Worm (Caenorhabditis elegans): ENCODE data around the gene K08D8.7.
A peak's percentile ranks its signal among the peaks of the same experiment; 100 is the strongest.

Gene K08D8.7

ce11 chrIV:12896371-12896882, at the start of gene K08D8.7:
K08D8.7 (plus strand) TSS chrIV:12896832.
- TF ChIP-seq nhr-80 (tag; optimal IDR thresholded peaks at IDR 0.05) (peak; percentile 21), hmg-20 (GFP tag; IDR thresholded peaks at IDR 0.05) (no peak)

ce11 chrIV:12849030-12849560, 47.5 kb upstream of the K08D8.7 start, which contains the start of gene srf-3:
srf-3 (plus strand) TSS chrIV:12849510.
- TF ChIP-seq hmg-1.2 (GFP tag; IDR thresholded peaks at IDR 0.05) (peak; percentile 59; the same call in 1 of the 2 replicates), dpl-1 (GFP tag; optimal IDR thresholded peaks at IDR 0.05) (no peak)

ce11 chrIV:12854372-12855114, 42.1 kb upstream of the K08D8.7 start:
- TF ChIP-seq efl-1 (GFP tag; optimal IDR thresholded peaks at IDR 0.05): peak; percentile 60
- TF ChIP-seq snpc-4 (GFP tag; optimal IDR thresholded peaks at IDR 0.05): no peak
- peak in 1 of 4 experiments; percentile 10 for TF ChIP-seq snpc-4 (tag; optimal IDR thresholded peaks at IDR 0.05)
- TF ChIP-seq lsl-1 (GFP tag; optimal IDR thresholded peaks at IDR 0.05): peak; percentile 22
- TF ChIP-seq C17E4.6 (GFP tag; IDR thresholded peaks at IDR 0.05): no peak
- peak; percentile 32 for TF ChIP-seq lin-54 (GFP tag; optimal IDR thresholded peaks at IDR 0.05)
- no peak for TF ChIP-seq akir-1 (GFP tag; optimal IDR thresholded peaks at IDR 0.05)
- peak; percentile 57; the same call in 1 of the 2 replicates for TF ChIP-seq hmg-1.2 (GFP tag; IDR thresholded peaks at IDR 0.05)

ce11 chrIV:12855248-12855647, 41.4 kb upstream of the K08D8.7 start, which contains the start of gene nstp-5:
nstp-5 (plus strand) TSS chrIV:12855548.
- no peak for TF ChIP-seq ceh-91 (GFP tag; IDR thresholded peaks at IDR 0.05)
- TF ChIP-seq attf-3 (GFP tag; conservative IDR thresholded peaks at IDR 0.05): no peak
- no peak for TF ChIP-seq F39B2.1 (GFP tag; IDR thresholded peaks at IDR 0.05)
- no peak for TF ChIP-seq hmg-1.2 (GFP tag; IDR thresholded peaks at IDR 0.05)
- TF ChIP-seq ztf-26 (tag; optimal IDR thresholded peaks at IDR 0.05): no peak
- no peak for TF ChIP-seq tbx-9 (tag; optimal IDR thresholded peaks at IDR 0.05; ENCODE audit: borderline replicate concordance)
- no peak for TF ChIP-seq tlf-1 (GFP tag; optimal IDR thresholded peaks at IDR 0.05)
- TF ChIP-seq T26A5.8 (tag; optimal IDR thresholded peaks at IDR 0.05): no peak
- TF ChIP-seq tbp1 (GFP tag; optimal IDR thresholded peaks at IDR 0.05): no peak
- no peak for TF ChIP-seq let-526 (GFP tag; IDR thresholded peaks at IDR 0.05)
- TF ChIP-seq nfya-2 (GFP tag; IDR thresholded peaks at IDR 0.05): no peak
- TF ChIP-seq bed-1 (GFP tag; IDR thresholded peaks at IDR 0.05): no peak
- no peak for TF ChIP-seq madf-8 (GFP tag; conservative IDR thresholded peaks at IDR 0.05)
- TF ChIP-seq pbrm-1 (GFP tag; IDR thresholded peaks at IDR 0.05): no peak
- no peak for TF ChIP-seq F10E7.11 (tag; optimal IDR thresholded peaks at IDR 0.05)
- no peak for TF ChIP-seq ceh-40 (GFP tag; IDR thresholded peaks at IDR 0.05)
- no peak for TF ChIP-seq lin-40 (tag; optimal IDR thresholded peaks at IDR 0.05)
- no peak for TF ChIP-seq Y53F4B.3 (GFP tag; IDR thresholded peaks at IDR 0.05)
- no peak for TF ChIP-seq aptf-2 (GFP tag; conservative IDR thresholded peaks at IDR 0.05)

- TF ChIP-seq ztf-26 (tag; optimal IDR thresholded peaks at IDR 0.05) (no peak), ZK185.1 (tag; optimal IDR thresholded peaks at IDR 0.05; ENCODE audit: poor library complexity, severe bottlenecking) (no peak), nhr-27 (tag; optimal IDR thresholded peaks at IDR 0.05) (no peak), tbx-9 (tag; optimal IDR thresholded peaks at IDR 0.05; ENCODE audit: borderline replicate concordance) (no peak), ceh-100 (GFP tag; IDR thresholded peaks at IDR 0.05) (no peak), sptf-2 (GFP tag; optimal IDR thresholded peaks at IDR 0.05) (no peak), B0019.2 (GFP tag; conservative IDR thresholded peaks at IDR 0.05) (no peak), nhr-80 (tag; optimal IDR thresholded peaks at IDR 0.05) (no peak), tlf-1 (GFP tag; optimal IDR thresholded peaks at IDR 0.05) (no peak), bed-1 (GFP tag; IDR thresholded peaks at IDR 0.05) (no peak), lsy-27 (tag; optimal IDR thresholded peaks at IDR 0.05; ENCODE audit: borderline replicate concordance, insufficient read depth) (no peak), F23B12.7 (tag; optimal IDR thresholded peaks at IDR 0.05; ENCODE audit: insufficient read depth) (no peak), Y67H2A.10 (GFP tag; conservative IDR thresholded peaks at IDR 0.05) (no peak), snpc-1.1 (tag; optimal IDR thresholded peaks at IDR 0.05; ENCODE audit: insufficient read depth) (no peak), lin-35 (GFP tag; optimal IDR thresholded peaks at IDR 0.05) (no peak), sea-2 (GFP tag; IDR thresholded peaks at IDR 0.05) (no peak)
Measured at ce11 chrIV:12859797-12860196, 36.8 kb upstream of the K08D8.7 start, which contains the start of gene gcy-18. gcy-18 (plus strand) TSS chrIV:12860097.

All from whole organism, young adult.